Worm (Caenorhabditis elegans): ENCODE measurements around the gene C01F1.5.

Gene C01F1.5

DNA sequence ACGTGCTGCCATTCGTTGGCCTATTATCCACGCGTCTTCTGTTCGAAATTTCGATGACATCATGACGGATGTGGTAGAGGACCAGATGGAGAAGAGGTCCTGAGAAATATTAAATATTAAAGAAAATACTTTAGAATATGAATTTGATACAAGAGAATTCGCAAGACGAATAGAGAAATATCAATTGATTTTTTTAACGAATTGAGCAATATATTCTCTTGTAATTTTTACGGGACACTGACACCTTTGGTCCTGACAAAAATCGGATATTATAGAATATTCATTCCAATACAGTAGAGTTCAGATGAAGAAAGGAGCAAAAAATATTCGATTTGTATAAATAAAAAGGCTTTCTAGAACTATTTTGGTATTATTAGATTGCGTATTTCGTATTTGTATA is 6.5 kb upstream of the C01F1.5 start, which contains the start of gene C01F1.6:
TSS of gene C01F1.6 (minus strand) at position 101 of the 400 bp plus-strand sequence.
- TF ChIP-seq lin-13 (tag; optimal IDR thresholded peaks at IDR 0.05): no peak
- TF ChIP-seq tbx-8 (GFP tag; optimal IDR thresholded peaks at IDR 0.05): no peak
- no peak for TF ChIP-seq unc-120 (tag; optimal IDR thresholded peaks at IDR 0.05; ENCODE audit: poor library complexity, severe bottlenecking)
- TF ChIP-seq mab-5 (tag; optimal IDR thresholded peaks at IDR 0.05): no peak
- no peak for TF ChIP-seq lsy-2 (tag; optimal IDR thresholded peaks at IDR 0.05)
- TF ChIP-seq unc-39 (tag; optimal IDR thresholded peaks at IDR 0.05): no peak
- TF ChIP-seq mls-2 (tag; optimal IDR thresholded peaks at IDR 0.05): no peak
- TF ChIP-seq sptf-1 (tag; optimal IDR thresholded peaks at IDR 0.05): no peak

ce11 chrII:4286921-4287320 is 5.3 kb upstream of the C01F1.5 start:
- no peak for TF ChIP-seq lsy-2 (tag; optimal IDR thresholded peaks at IDR 0.05)
- no peak for TF ChIP-seq elt-1 (tag; optimal IDR thresholded peaks at IDR 0.05; ENCODE audit: borderline replicate concordance, insufficient read depth)
- TF ChIP-seq mab-5 (tag; optimal IDR thresholded peaks at IDR 0.05): no peak
- no peak for TF ChIP-seq drap-1 (GFP tag; optimal IDR thresholded peaks at IDR 0.05)

ce11 chrII:4284305-4285193 is 2.9 kb upstream of the C01F1.5 start:
- TF ChIP-seq flh-1 (GFP tag; optimal IDR thresholded peaks at IDR 0.05) (no peak), blmp-1 (tag; optimal IDR thresholded peaks at IDR 0.05) (no peak), snpc-4 (tag; optimal IDR thresholded peaks at IDR 0.05) (no peak), mab-5 (tag; optimal IDR thresholded peaks at IDR 0.05) (no peak), elt-1 (tag; optimal IDR thresholded peaks at IDR 0.05; ENCODE audit: borderline replicate concordance, insufficient read depth) (no peak), unc-39 (tag; optimal IDR thresholded peaks at IDR 0.05) (no peak), zip-8 (tag; optimal IDR thresholded peaks at IDR 0.05) (no peak), ztf-11 (tag; optimal IDR thresholded peaks at IDR 0.05) (no peak), ces-1 (GFP tag; optimal IDR thresholded peaks at IDR 0.05) (no peak), lsy-2 (tag; optimal IDR thresholded peaks at IDR 0.05) (no peak), lin-32 (GFP tag; optimal IDR thresholded peaks at IDR 0.05) (no peak)

- no peak for TF ChIP-seq ceh-83 (GFP tag; optimal IDR thresholded peaks at IDR 0.05)
- peak; percentile 52 for TF ChIP-seq ham-2 (GFP tag; optimal IDR thresholded peaks at IDR 0.05)
These were observed 4.0 kb downstream of the C01F1.5 start for ce11 chrII:4277639-4278038.

- TF ChIP-seq blmp-1 (tag; optimal IDR thresholded peaks at IDR 0.05) (no peak), ces-1 (GFP tag; optimal IDR thresholded peaks at IDR 0.05) (peak; percentile 71), drap-1 (GFP tag; optimal IDR thresholded peaks at IDR 0.05) (no peak), cnd-1 (tag; optimal IDR thresholded peaks at IDR 0.05) (no peak)
These were observed 4.7 kb downstream of the C01F1.5 start for ce11 chrII:4276924-4277323.

ce11 chrII:4275637-4276252 is 5.9 kb downstream of the C01F1.5 start, which contains the start of gene npr-42:
Gene npr-42 (plus strand): TSS chrII:4276202.
- TF ChIP-seq tbx-8 (GFP tag; optimal IDR thresholded peaks at IDR 0.05): no peak
- no peak for TF ChIP-seq nhr-76 (tag; optimal IDR thresholded peaks at IDR 0.05)
- TF ChIP-seq elt-3 (tag; optimal IDR thresholded peaks at IDR 0.05): no peak
- no peak for TF ChIP-seq sem-2 (GFP tag; optimal IDR thresholded peaks at IDR 0.05)
- no peak for TF ChIP-seq lin-32 (GFP tag; optimal IDR thresholded peaks at IDR 0.05)
- TF ChIP-seq zip-8 (tag; optimal IDR thresholded peaks at IDR 0.05): no peak
- TF ChIP-seq elt-1 (tag; optimal IDR thresholded peaks at IDR 0.05; ENCODE audit: borderline replicate concordance, insufficient read depth): no peak
- no peak for TF ChIP-seq M03D4.4 (tag; optimal IDR thresholded peaks at IDR 0.05)
- TF ChIP-seq hlh-1 (tag; optimal IDR thresholded peaks at IDR 0.05): no peak
- TF ChIP-seq ceh-39 (tag; optimal IDR thresholded peaks at IDR 0.05): no peak
- TF ChIP-seq cnd-1 (tag; optimal IDR thresholded peaks at IDR 0.05): no peak
- no peak for TF ChIP-seq ham-2 (GFP tag; optimal IDR thresholded peaks at IDR 0.05)
- TF ChIP-seq pha-4 (tag; optimal IDR thresholded peaks at IDR 0.05): no peak
- TF ChIP-seq mep-1 (tag; optimal IDR thresholded peaks at IDR 0.05): no peak
- no peak for TF ChIP-seq flh-1 (GFP tag; optimal IDR thresholded peaks at IDR 0.05)
- TF ChIP-seq blmp-1 (tag; optimal IDR thresholded peaks at IDR 0.05): no peak
- no peak for TF ChIP-seq unc-62 (GFP tag; optimal IDR thresholded peaks at IDR 0.05)
